Fruit fly (Drosophila melanogaster) whole organism, adult: ENCODE results near the gene CG17652.

Source experiments
- CG11617 ChIP-seq: fragments of 200-800 bp; sonication (Bioruptor generic); optimal IDR thresholded peaks from 2 replicates; lab custom pipeline; 2017; ENCODE audit warnings: mild to moderate bottlenecking, missing biosample characterization, missing genetic modification reagents, missing genetic modification characterization
- CG7101 ChIP-seq: fragments of 200-800 bp; sonication (Bioruptor generic); optimal IDR thresholded peaks from 2 replicates; lab custom pipeline; 2018; ENCODE audit warnings: missing biosample characterization, mild to moderate bottlenecking, missing genetic modification characterization, moderate library complexity
- Hr96 ChIP-seq: fragments of 200-800 bp; sonication (Bioruptor generic); optimal IDR thresholded peaks from 2 replicates; lab custom pipeline; 2016; ENCODE audit warnings: missing biosample characterization, missing genetic modification characterization
- Mnt ChIP-seq: fragments of 200-800 bp; sonication (Bioruptor generic); optimal IDR thresholded peaks from 2 replicates; lab custom pipeline; 2016; ENCODE audit warnings: missing biosample characterization, mild to moderate bottlenecking, missing genetic modification characterization
- bab1 ChIP-seq: fragments of 200-800 bp; sonication (Bioruptor generic); optimal IDR thresholded peaks from 3 replicates; lab custom pipeline; 2019; ENCODE audit warnings: missing biosample characterization, mild to moderate bottlenecking, missing genetic modification characterization, moderate library complexity
- cic ChIP-seq: fragments of 200-800 bp; sonication (Bioruptor generic); optimal IDR thresholded peaks from 2 replicates; lab custom pipeline; 2017; ENCODE audit warnings: missing biosample characterization, mild to moderate bottlenecking, missing genetic modification characterization, moderate library complexity
- pad ChIP-seq: fragments of 200-800 bp; sonication (Bioruptor generic); optimal IDR thresholded peaks from 3 replicates; lab custom pipeline; 2017; ENCODE audit warnings: missing biosample characterization, missing genetic modification characterization, mild to moderate bottlenecking, moderate library complexity, missing genetic modification reagents
- toe ChIP-seq: fragments of 200-800 bp; sonication (Bioruptor generic); optimal IDR thresholded peaks from 2 replicates; lab custom pipeline; 2016; ENCODE audit warnings: missing biosample characterization, missing genetic modification characterization

DNA sequence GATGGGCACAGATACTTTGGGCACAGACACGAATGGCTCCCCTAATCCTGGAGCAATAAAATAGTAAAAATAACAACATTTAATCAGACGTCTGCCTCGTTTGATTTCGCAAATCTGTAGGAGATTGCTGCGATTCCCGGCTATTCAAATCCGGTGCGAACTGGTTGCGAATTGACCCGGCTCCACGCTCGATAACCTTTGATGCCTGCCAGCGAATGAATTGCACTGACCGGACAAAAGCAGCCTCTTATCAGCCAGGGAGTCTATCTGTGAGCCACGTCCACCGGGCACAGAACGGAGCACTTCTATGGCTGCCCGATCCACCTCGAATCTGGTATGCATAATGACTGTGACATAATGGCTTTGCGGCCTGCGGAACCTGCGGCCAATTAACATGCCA is 12.2 kb downstream of the CG17652 start:
- TF ChIP-seq Mnt (GFP tag; lab: Kevin White, UChicago) (no peak), Hr96 (no peak), cic (GFP tag; lab: Kevin White, UChicago) (no peak), CG11617 (GFP tag; lab: Kevin White, UChicago) (no peak), pad (no peak), toe (GFP tag; lab: Kevin White, UChicago) (no peak), CG7101 (tag; lab: Kevin White, UChicago) (no peak), bab1 (GFP tag; lab: Kevin White, UChicago) (no peak)
